Worm (Caenorhabditis elegans) whole organism, L2 larva: ENCODE measurements around the gene R53.5.
A peak's percentile ranks its signal among the peaks of the same experiment; 100 is the strongest.

Source experiments
- C34F6.9 ChIP-seq: fragments of 150-350 bp; optimal IDR thresholded peaks from 2 replicates; lab custom pipeline; 2014; ENCODE audit warnings: missing biosample characterization, missing genetic modification characterization
- F13H6.1 ChIP-seq: sonication (generic microtip); optimal IDR thresholded peaks from 2 replicates; lab custom pipeline; 2016; ENCODE audit warnings: missing genetic modification characterization, missing compliant biosample characterization
- Y55F3AM.14 ChIP-seq: fragments of 200-800 bp; sonication (Bioruptor generic); optimal IDR thresholded peaks from 2 replicates; lab custom pipeline; 2018; ENCODE audit warnings: mild to moderate bottlenecking, missing genetic modification characterization, missing compliant biosample characterization
- blmp-1 ChIP-seq: sonication (generic microtip); optimal IDR thresholded peaks from 2 replicates; lab custom pipeline; 2017; ENCODE audit warnings: missing genetic modification characterization, mild to moderate bottlenecking, missing compliant biosample characterization, antibody characterized with exemption, moderate library complexity; ENCODE audit not compliant: insufficient read depth
- ceh-16 ChIP-seq: fragments of 150-350 bp; optimal IDR thresholded peaks from 2 replicates; lab custom pipeline; 2014; ENCODE audit warnings: missing biosample characterization, missing genetic modification characterization
- crh-2 ChIP-seq: sonication (generic microtip); optimal IDR thresholded peaks from 2 replicates; lab custom pipeline; 2017; ENCODE audit warnings: missing biosample characterization, missing genetic modification characterization
- egl-27 ChIP-seq: sonication (generic microtip); optimal IDR thresholded peaks from 3 replicates; lab custom pipeline; 2017; ENCODE audit warnings: missing biosample characterization, missing genetic modification reagents, missing genetic modification characterization
- elt-1 ChIP-seq: fragments of 150-350 bp; optimal IDR thresholded peaks from 2 replicates; lab custom pipeline; 2014; ENCODE audit warnings: missing biosample characterization, missing genetic modification characterization
- elt-3 ChIP-seq: sonication (generic microtip); optimal IDR thresholded peaks from 2 replicates; lab custom pipeline; 2017; ENCODE audit warnings: missing biosample characterization, missing genetic modification characterization
- fos-1 ChIP-seq: fragments of 150-350 bp; optimal IDR thresholded peaks from 2 replicates; lab custom pipeline; 2014; ENCODE audit warnings: missing biosample characterization, missing genetic modification characterization
- lin-11 ChIP-seq: fragments of 150-350 bp; sonication (generic microtip); optimal IDR thresholded peaks from 2 replicates; lab custom pipeline; 2014; ENCODE audit warnings: missing biosample characterization, missing genetic modification characterization, inconsistent platforms, mixed read lengths
- lin-13 ChIP-seq: fragments of 150-350 bp; optimal IDR thresholded peaks from 2 replicates; lab custom pipeline; 2014; ENCODE audit warnings: missing biosample characterization, missing genetic modification reagents, missing genetic modification characterization
- lsy-2 ChIP-seq, 2 experiments: fragments of 150-350 bp in 1 of 2; sonication (generic microtip) in 1 of 2; optimal IDR thresholded peaks; 2 replicates each; lab custom pipeline; 2014 to 2017; ENCODE audit warnings: missing biosample characterization in 2 of 2, missing genetic modification characterization in 2 of 2
- mbf-1 ChIP-seq: sonication (generic microtip); optimal IDR thresholded peaks from 2 replicates; lab custom pipeline; 2017; ENCODE audit warnings: missing biosample characterization, missing genetic modification characterization
- mdl-1 ChIP-seq, 2 experiments: fragments of 150-350 bp in 1 of 2; sonication (generic microtip) in 1 of 2; optimal IDR thresholded peaks; 2 replicates each; lab custom pipeline; 2017; ENCODE audit warnings: missing biosample characterization in 2 of 2, missing genetic modification characterization in 2 of 2
- nhr-11 ChIP-seq: fragments of 150-350 bp; optimal IDR thresholded peaks from 2 replicates; lab custom pipeline; 2014; ENCODE audit warnings: missing biosample characterization, missing genetic modification characterization
- nhr-21 ChIP-seq: fragments of 150-350 bp; optimal IDR thresholded peaks from 2 replicates; lab custom pipeline; 2014; ENCODE audit warnings: missing biosample characterization, missing genetic modification characterization
- nhr-23 ChIP-seq: fragments of 150-350 bp; optimal IDR thresholded peaks from 2 replicates; lab custom pipeline; 2014; ENCODE audit warnings: missing biosample characterization, missing genetic modification reagents, missing genetic modification characterization
- nhr-237 ChIP-seq: fragments of 150-350 bp; optimal IDR thresholded peaks from 2 replicates; lab custom pipeline; 2014; ENCODE audit warnings: missing biosample characterization, missing genetic modification characterization
- nhr-6 ChIP-seq: fragments of 150-350 bp; optimal IDR thresholded peaks from 2 replicates; lab custom pipeline; 2014; ENCODE audit warnings: missing biosample characterization, missing genetic modification characterization
- peb-1 ChIP-seq: fragments of 150-350 bp; optimal IDR thresholded peaks from 2 replicates; lab custom pipeline; 2014; ENCODE audit warnings: missing biosample characterization, missing genetic modification characterization
- skn-1 ChIP-seq: sonication (generic microtip); optimal IDR thresholded peaks from 2 replicates; lab custom pipeline; 2017; ENCODE audit warnings: missing biosample characterization, missing genetic modification characterization
- sma-9 ChIP-seq, 2 experiments: fragments of 150-350 bp in 1 of 2; sonication (generic microtip) in 1 of 2; optimal IDR thresholded peaks; 2 replicates each; lab custom pipeline; 2014 to 2016; ENCODE audit warnings: missing genetic modification characterization in 2 of 2, mild to moderate bottlenecking in 1 of 2, missing biosample characterization in 1 of 2, missing compliant biosample characterization in 1 of 2, missing genetic modification reagents in 1 of 2, moderate library complexity in 1 of 2
- snpc-4 ChIP-seq: fragments of 150-350 bp; optimal IDR thresholded peaks from 2 replicates; lab custom pipeline; 2014; ENCODE audit warnings: missing biosample characterization, missing genetic modification characterization
- unc-39 ChIP-seq: fragments of 150-350 bp; optimal IDR thresholded peaks from 2 replicates; lab custom pipeline; 2014; ENCODE audit warnings: missing biosample characterization, missing genetic modification characterization
- unc-62 ChIP-seq: fragments of 150-350 bp; optimal IDR thresholded peaks from 2 replicates; lab custom pipeline; 2014; ENCODE audit warnings: missing biosample characterization, missing genetic modification reagents, missing genetic modification characterization
- zag-1 ChIP-seq: fragments of 150-350 bp; optimal IDR thresholded peaks from 2 replicates; lab custom pipeline; 2014; ENCODE audit warnings: missing biosample characterization, missing genetic modification characterization
- ztf-1 ChIP-seq: fragments of 200-800 bp; sonication (Bioruptor generic); conservative IDR thresholded peaks from 2 replicates; pipeline ENCODE4 v1.3.6; 2022; ENCODE audit warnings: missing genetic modification characterization, missing compliant biosample characterization
- ztf-4 ChIP-seq: fragments of 150-350 bp; optimal IDR thresholded peaks from 2 replicates; lab custom pipeline; 2014; ENCODE audit warnings: missing biosample characterization, missing genetic modification characterization

R53.5 gene

DNA sequence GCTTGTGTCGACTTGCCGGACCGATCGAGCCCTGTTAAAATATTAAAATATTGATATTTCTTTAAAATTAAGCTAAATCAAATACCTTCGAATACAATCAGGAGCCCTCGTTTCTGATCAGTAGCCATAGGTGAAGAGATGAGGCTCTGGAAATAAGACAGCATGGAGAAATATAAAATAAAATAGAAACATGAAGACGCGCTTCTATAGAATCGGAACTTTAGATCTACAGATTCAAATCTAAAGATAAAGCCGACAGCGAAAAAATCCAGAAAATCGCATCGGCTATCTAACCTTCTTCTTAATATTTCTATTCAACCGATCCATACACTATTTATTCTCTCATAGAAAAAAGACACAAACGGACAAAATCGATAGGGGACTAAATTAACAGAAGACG, 3.3 kb downstream of the R53.5 start, which contains the start of gene dtmk-1:
Gene dtmk-1 (minus strand): TSS at position 146 of the 400 bp plus-strand sequence.
- TF ChIP-seq lin-13 (GFP tag; lab: Kevin White, UChicago) (no peak), unc-39 (tag; lab: Kevin White, UChicago) (no peak), zag-1 (tag; lab: Kevin White, UChicago) (no peak), nhr-11 (no peak), nhr-23 (tag; lab: Kevin White, UChicago) (no peak), sma-9 (GFP tag; optimal IDR thresholded peaks at IDR 0.05; lab: Kevin White, UChicago) (peak; percentile 15), sma-9 (tag; optimal IDR thresholded peaks at IDR 0.05; lab: Kevin White, UChicago) (no peak)
- TF ChIP-seq, all 48 proteins: peak for 1

DNA sequence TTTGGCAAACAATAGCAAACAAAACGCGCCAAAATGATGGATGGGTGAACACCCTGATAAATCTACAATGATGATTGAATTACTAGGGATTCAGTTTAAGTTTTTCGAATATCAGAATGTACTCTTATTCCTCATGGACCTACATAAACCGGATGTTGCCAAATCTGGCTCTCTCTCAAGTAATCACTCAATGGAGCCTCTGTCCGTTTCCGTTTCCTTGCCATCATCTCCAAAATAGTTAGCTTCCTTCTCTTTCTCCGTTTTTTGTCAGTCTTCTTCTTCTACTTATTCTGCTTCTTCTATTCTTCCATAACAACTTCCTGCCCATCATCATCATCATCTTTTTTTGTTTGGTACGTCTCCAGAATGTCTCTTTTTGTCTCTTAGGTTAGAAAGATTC, 5.0 kb downstream of the R53.5 start:
- TF ChIP-seq skn-1 (tag; lab: Kevin White, UChicago): no peak
- TF ChIP-seq nhr-11: no peak
- TF ChIP-seq, all 48 proteins: peak for 0

DNA sequence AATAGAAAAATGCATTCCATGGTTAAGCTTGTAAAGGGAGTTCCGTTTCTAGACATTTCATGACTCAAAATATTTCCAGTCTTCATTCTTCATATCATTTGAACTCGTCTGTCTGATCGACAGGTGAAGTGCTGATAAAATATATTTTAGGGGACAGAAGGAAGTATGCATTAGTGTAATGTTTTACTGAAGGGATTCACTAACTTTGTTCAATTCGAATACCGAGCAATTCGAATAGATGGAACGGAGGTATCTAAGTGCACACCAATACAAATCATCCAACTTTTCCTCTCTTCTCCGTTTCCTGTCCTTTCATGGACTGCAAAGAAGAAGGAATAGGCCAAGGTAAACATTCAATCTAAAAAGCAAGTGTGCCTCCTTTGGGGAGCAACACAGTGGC, 6.5 kb downstream of the R53.5 start:
- TF ChIP-seq unc-62 (GFP tag; lab: Kevin White, UChicago) (no peak), blmp-1 (no peak), crh-2 (tag; lab: Kevin White, UChicago) (no peak), fos-1 (peak; percentile 36), zag-1 (tag; lab: Kevin White, UChicago) (no peak), ceh-16 (tag; lab: Kevin White, UChicago) (no peak)

DNA sequence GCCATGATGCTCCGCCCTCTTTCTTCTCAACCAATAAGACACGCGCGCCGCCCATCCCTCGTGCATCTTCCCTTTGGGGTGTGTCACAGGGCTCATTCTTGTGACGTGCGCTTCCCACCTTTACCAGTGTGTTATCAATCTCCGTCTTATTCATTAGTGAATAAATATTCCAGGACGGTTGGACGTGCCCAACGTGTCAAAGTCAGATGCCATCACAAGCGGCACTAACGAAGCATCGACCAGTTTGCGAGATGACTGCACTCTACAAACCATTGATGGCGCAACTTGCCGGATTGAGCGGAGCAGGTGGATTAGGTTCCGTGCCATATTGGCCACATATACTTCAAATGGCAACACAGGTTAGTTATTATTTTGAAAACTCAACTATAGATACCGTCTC, 10.2 kb downstream of the R53.5 start:
- TF ChIP-seq nhr-21 (tag; lab: Kevin White, UChicago) (no peak), snpc-4 (tag; lab: Kevin White, UChicago) (no peak), lin-13 (GFP tag; lab: Kevin White, UChicago) (no peak)

DNA sequence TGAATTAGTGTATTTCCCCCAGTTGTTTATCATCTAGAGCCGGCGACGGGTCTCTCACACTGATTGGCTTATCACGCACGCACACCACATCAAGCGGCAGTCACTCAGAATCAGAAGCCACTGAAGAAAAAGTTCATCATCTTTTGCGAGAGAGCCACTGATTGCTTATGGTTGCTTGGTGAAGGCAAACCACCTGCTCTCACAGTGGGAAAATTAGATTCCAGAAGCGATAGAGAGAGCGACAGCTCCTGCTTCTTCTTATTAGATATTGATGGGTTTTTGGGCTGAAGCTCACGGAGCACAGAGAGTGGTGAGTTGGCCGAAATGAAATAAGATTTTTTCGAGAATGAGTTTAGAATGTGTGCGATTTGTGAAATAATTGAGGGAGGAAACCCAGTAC, 14.2 kb downstream of the R53.5 start:
- TF ChIP-seq egl-27: no peak
- TF ChIP-seq mbf-1 (tag; lab: Kevin White, UChicago): no peak
- no peak for TF ChIP-seq F13H6.1 (tag; lab: Kevin White, UChicago)
- TF ChIP-seq Y55F3AM.14 (GFP tag; lab: Kevin White, UChicago): no peak
- no peak for TF ChIP-seq blmp-1
- TF ChIP-seq lin-11: peak; percentile 10
- TF ChIP-seq ztf-1 (GFP tag; lab: Robert Waterston, UW): no peak
- no peak for TF ChIP-seq elt-1 (tag; lab: Kevin White, UChicago)
- TF ChIP-seq nhr-6: no peak
- TF ChIP-seq, all 48 proteins: peak for 1

DNA sequence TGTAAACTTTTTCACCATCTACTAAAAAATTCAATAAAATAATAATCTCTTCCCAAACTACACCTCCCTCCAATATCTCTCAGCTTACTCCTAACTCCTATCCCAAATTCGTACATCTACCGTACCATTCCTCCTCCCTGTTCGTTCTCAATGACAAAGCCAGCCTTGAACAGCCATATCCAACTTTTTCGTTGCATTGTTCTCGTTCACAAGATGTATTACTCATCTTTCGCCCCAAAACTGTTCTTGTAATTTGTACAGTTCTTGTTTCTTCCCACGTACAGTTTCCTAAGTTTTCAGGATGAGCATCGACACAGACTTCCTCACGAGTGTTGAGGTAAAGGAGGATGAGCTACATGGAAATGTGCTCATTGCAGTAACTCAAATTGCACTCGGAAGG, 15.4 kb downstream of the R53.5 start, which contains the start of gene egl-43:
Gene egl-43 (plus strand): TSS at position 301 of the 400 bp plus-strand sequence.
- TF ChIP-seq elt-1 (tag; lab: Kevin White, UChicago): no peak
- no peak for TF ChIP-seq elt-3 (tag; lab: Kevin White, UChicago)
- TF ChIP-seq lsy-2 (tag; optimal IDR thresholded peaks at IDR 0.05; lab: Kevin White, UChicago): no peak
- TF ChIP-seq peb-1 (tag; lab: Kevin White, UChicago): no peak
- TF ChIP-seq crh-2 (tag; lab: Kevin White, UChicago): no peak
- no peak for TF ChIP-seq lin-11
- TF ChIP-seq ztf-4 (tag; lab: Kevin White, UChicago): no peak
- TF ChIP-seq mdl-1 (tag; optimal IDR thresholded peaks at IDR 0.05; lab: Kevin White, UChicago): no peak
- no peak for TF ChIP-seq ceh-16 (tag; lab: Kevin White, UChicago)
- TF ChIP-seq, all 48 proteins: peak for 0

DNA sequence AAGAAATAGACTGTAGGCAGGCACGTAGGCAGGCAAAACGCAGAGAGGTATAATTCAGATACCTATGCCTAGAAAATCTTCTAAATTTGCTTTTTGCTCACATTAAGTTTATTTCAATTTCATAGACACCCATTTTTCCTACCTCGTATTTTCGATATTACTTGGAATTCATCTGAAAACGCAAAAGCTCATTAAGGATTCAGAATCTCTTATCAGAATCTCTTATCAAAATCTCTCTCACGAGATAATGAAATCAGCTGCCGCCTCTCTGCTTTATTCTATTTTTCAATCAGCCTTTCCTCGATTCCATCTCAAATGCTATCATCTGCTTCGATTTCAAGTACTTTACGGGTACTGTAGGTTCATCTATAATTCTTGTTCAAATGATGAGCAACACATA, 18.4 kb downstream of the R53.5 start:
- TF ChIP-seq nhr-237 (tag; lab: Kevin White, UChicago) (no peak), sma-9 (GFP tag; optimal IDR thresholded peaks at IDR 0.05; lab: Kevin White, UChicago) (no peak), sma-9 (tag; optimal IDR thresholded peaks at IDR 0.05; lab: Kevin White, UChicago) (no peak), nhr-21 (tag; lab: Kevin White, UChicago) (no peak), crh-2 (tag; lab: Kevin White, UChicago) (no peak), C34F6.9 (tag; lab: Kevin White, UChicago) (no peak), lin-11 (no peak)
